Fruit fly (Drosophila melanogaster): ENCODE results near the gene mAChR-B.

- TF ChIP-seq CG15710 (tag; optimal IDR thresholded peaks at IDR 0.05) (no peak), EcR (GFP tag; optimal IDR thresholded peaks at IDR 0.05) (no peak), CG4496 (GFP tag; IDR thresholded peaks at IDR 0.05) (peak; percentile 66), Snoo (tag; optimal IDR thresholded peaks at IDR 0.05) (no peak), CG34367 (tag; optimal IDR thresholded peaks at IDR 0.05) (no peak), CG32121 (GFP tag; IDR thresholded peaks at IDR 0.05) (no peak), fd96Ca (GFP tag; IDR thresholded peaks at IDR 0.05) (peak; percentile 69; the same call in 2 of the 3 replicates), gl (tag; optimal IDR thresholded peaks at IDR 0.05) (no peak), D1 (tag; optimal IDR thresholded peaks at IDR 0.05) (no peak), Ets98B (GFP tag; IDR thresholded peaks at IDR 0.05) (peak; percentile 50)
These were observed 45.7 kb upstream of the mAChR-B start, which contains the start of the genes CG10435 and Pbp95 for dm6 chr3R:8013121-8014009.

Data from whole organism, pupa.